Worm (Caenorhabditis elegans): ENCODE data around the gene str-177.
A peak's percentile ranks its signal among the peaks of the same experiment; 100 is the strongest.

str-177 gene

ce11 chrV:9155616-9156015, 43.2 kb downstream of the str-177 start:
- TF ChIP-seq fos-1 (tag; optimal IDR thresholded peaks at IDR 0.05) (no peak), blmp-1 (tag; optimal IDR thresholded peaks at IDR 0.05; ENCODE audit: insufficient read depth) (no peak), ZK546.5 (tag; optimal IDR thresholded peaks at IDR 0.05) (no peak), nhr-129 (tag; optimal IDR thresholded peaks at IDR 0.05) (no peak)

- TF ChIP-seq nhr-10 (tag; optimal IDR thresholded peaks at IDR 0.05), result no peak
- TF ChIP-seq sma-3 (GFP tag; optimal IDR thresholded peaks at IDR 0.05), result no peak
- no peak for TF ChIP-seq dmd-4 (tag; optimal IDR thresholded peaks at IDR 0.05)
- TF ChIP-seq lin-39 (tag; optimal IDR thresholded peaks at IDR 0.05), result no peak
- TF ChIP-seq ceh-82 (tag; optimal IDR thresholded peaks at IDR 0.05), result no peak
- TF ChIP-seq nhr-77 (tag; optimal IDR thresholded peaks at IDR 0.05), result no peak
- no peak for TF ChIP-seq nhr-11 (tag; optimal IDR thresholded peaks at IDR 0.05)
- TF ChIP-seq alr-1 (tag; optimal IDR thresholded peaks at IDR 0.05), result no peak
- no peak for TF ChIP-seq egl-27 (tag; optimal IDR thresholded peaks at IDR 0.05)
- TF ChIP-seq ztf-11 (tag; optimal IDR thresholded peaks at IDR 0.05), result no peak
- no peak for TF ChIP-seq sma-9 (GFP tag; optimal IDR thresholded peaks at IDR 0.05)
- TF ChIP-seq sma-9 (tag; optimal IDR thresholded peaks at IDR 0.05), result no peak
- TF ChIP-seq lsy-2 (tag; optimal IDR thresholded peaks at IDR 0.05), result no peak
- TF ChIP-seq fos-1 (tag; optimal IDR thresholded peaks at IDR 0.05), result no peak
Observed at ce11 chrV:9154772-9155171, 44.0 kb downstream of the str-177 start, which contains the start of gene B0222.5. Gene B0222.5, minus strand, starts transcription at chrV:9154872.

- TF ChIP-seq nhr-12 (tag; optimal IDR thresholded peaks at IDR 0.05) (no peak), sma-9 (GFP tag; optimal IDR thresholded peaks at IDR 0.05) (peak; percentile 67), sma-9 (tag; optimal IDR thresholded peaks at IDR 0.05) (no peak)
Observed at ce11 chrV:9152339-9152738, 46.4 kb downstream of the str-177 start.

DNA sequence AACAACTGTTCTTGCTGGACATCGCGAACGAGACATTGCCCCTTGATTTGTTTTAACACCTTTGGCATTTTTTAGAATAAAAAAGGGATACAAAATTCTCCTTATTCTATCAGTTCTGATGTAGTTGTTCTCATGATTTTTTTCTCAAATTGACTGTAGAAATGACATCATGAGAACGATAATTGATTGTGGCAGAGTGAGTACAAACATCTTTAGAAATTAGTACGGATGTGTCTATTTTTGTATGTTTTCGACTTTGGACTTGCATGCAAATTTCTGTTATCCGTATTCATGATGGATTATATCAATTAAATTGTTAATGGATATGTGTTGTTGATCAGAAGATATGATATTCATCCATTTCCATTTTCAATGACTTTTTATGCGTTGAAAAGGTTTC, 50.6 kb downstream of the str-177 start:
- no peak for TF ChIP-seq nhr-10 (tag; optimal IDR thresholded peaks at IDR 0.05)
- TF ChIP-seq sma-9 (GFP tag; optimal IDR thresholded peaks at IDR 0.05), result peak; percentile 54
- TF ChIP-seq sma-9 (tag; optimal IDR thresholded peaks at IDR 0.05), result no peak
